Worm (Caenorhabditis elegans) whole organism, L2 larva: ENCODE measurements around the gene Y49E10.30.

Experiments used
- C34F6.9 ChIP-seq: fragments of 150-350 bp; optimal IDR thresholded peaks from 2 replicates; lab custom pipeline; 2014; ENCODE audit warnings: missing biosample characterization, missing genetic modification characterization
- F13H6.1 ChIP-seq: sonication (generic microtip); optimal IDR thresholded peaks from 2 replicates; lab custom pipeline; 2016; ENCODE audit warnings: missing genetic modification characterization, missing compliant biosample characterization
- R02D3.7 ChIP-seq: fragments of 150-350 bp; optimal IDR thresholded peaks from 2 replicates; lab custom pipeline; 2014; ENCODE audit warnings: missing biosample characterization, missing genetic modification characterization
- alr-1 ChIP-seq: fragments of 150-350 bp; optimal IDR thresholded peaks from 2 replicates; lab custom pipeline; 2014; ENCODE audit warnings: missing biosample characterization, missing genetic modification characterization
- aly-2 ChIP-seq: fragments of 150-350 bp; optimal IDR thresholded peaks from 2 replicates; lab custom pipeline; 2014; ENCODE audit warnings: missing biosample characterization, missing genetic modification characterization
- ama-1 ChIP-seq: fragments of 150-350 bp; optimal IDR thresholded peaks from 2 replicates; lab custom pipeline; 2018; ENCODE audit warnings: inconsistent platforms
- blmp-1 ChIP-seq: sonication (generic microtip); optimal IDR thresholded peaks from 2 replicates; lab custom pipeline; 2017; ENCODE audit warnings: missing genetic modification characterization, mild to moderate bottlenecking, missing compliant biosample characterization, antibody characterized with exemption, moderate library complexity; ENCODE audit not compliant: insufficient read depth
- ceh-16 ChIP-seq: fragments of 150-350 bp; optimal IDR thresholded peaks from 2 replicates; lab custom pipeline; 2014; ENCODE audit warnings: missing biosample characterization, missing genetic modification characterization
- ceh-82 ChIP-seq: fragments of 150-350 bp; optimal IDR thresholded peaks from 2 replicates; lab custom pipeline; 2014; ENCODE audit warnings: missing biosample characterization, missing genetic modification characterization
- crh-2 ChIP-seq: sonication (generic microtip); optimal IDR thresholded peaks from 2 replicates; lab custom pipeline; 2017; ENCODE audit warnings: missing biosample characterization, missing genetic modification characterization
- dmd-4 ChIP-seq: sonication (generic microtip); optimal IDR thresholded peaks from 2 replicates; lab custom pipeline; 2017; ENCODE audit warnings: missing biosample characterization, missing genetic modification characterization
- egl-27 ChIP-seq: sonication (generic microtip); optimal IDR thresholded peaks from 3 replicates; lab custom pipeline; 2017; ENCODE audit warnings: missing biosample characterization, missing genetic modification reagents, missing genetic modification characterization
- fos-1 ChIP-seq: fragments of 150-350 bp; optimal IDR thresholded peaks from 2 replicates; lab custom pipeline; 2014; ENCODE audit warnings: missing biosample characterization, missing genetic modification characterization
- gmeb-1 ChIP-seq: fragments of 150-350 bp; optimal IDR thresholded peaks from 2 replicates; lab custom pipeline; 2014; ENCODE audit warnings: missing biosample characterization, missing genetic modification characterization
- lin-11 ChIP-seq: fragments of 150-350 bp; sonication (generic microtip); optimal IDR thresholded peaks from 2 replicates; lab custom pipeline; 2014; ENCODE audit warnings: missing biosample characterization, missing genetic modification characterization, inconsistent platforms, mixed read lengths
- lin-13 ChIP-seq: fragments of 150-350 bp; optimal IDR thresholded peaks from 2 replicates; lab custom pipeline; 2014; ENCODE audit warnings: missing biosample characterization, missing genetic modification reagents, missing genetic modification characterization
- lin-39 ChIP-seq: fragments of 150-350 bp; optimal IDR thresholded peaks from 2 replicates; lab custom pipeline; 2014; ENCODE audit warnings: missing biosample characterization, missing genetic modification reagents, missing genetic modification characterization
- lsy-2 ChIP-seq, 2 experiments: fragments of 150-350 bp in 1 of 2; sonication (generic microtip) in 1 of 2; optimal IDR thresholded peaks; 2 replicates each; lab custom pipeline; 2014 to 2017; ENCODE audit warnings: missing biosample characterization in 2 of 2, missing genetic modification characterization in 2 of 2
- mab-5 ChIP-seq: fragments of 150-350 bp; optimal IDR thresholded peaks from 2 replicates; lab custom pipeline; 2014; ENCODE audit warnings: missing biosample characterization, missing genetic modification characterization
- mbf-1 ChIP-seq: sonication (generic microtip); optimal IDR thresholded peaks from 2 replicates; lab custom pipeline; 2017; ENCODE audit warnings: missing biosample characterization, missing genetic modification characterization
- mdl-1 ChIP-seq, 2 experiments: fragments of 150-350 bp in 1 of 2; sonication (generic microtip) in 1 of 2; optimal IDR thresholded peaks; 2 replicates each; lab custom pipeline; 2017; ENCODE audit warnings: missing biosample characterization in 2 of 2, missing genetic modification characterization in 2 of 2
- nhr-10 ChIP-seq: sonication (generic microtip); optimal IDR thresholded peaks from 2 replicates; lab custom pipeline; 2017; ENCODE audit warnings: missing biosample characterization, missing genetic modification characterization
- nhr-11 ChIP-seq: fragments of 150-350 bp; optimal IDR thresholded peaks from 2 replicates; lab custom pipeline; 2014; ENCODE audit warnings: missing biosample characterization, missing genetic modification characterization
- nhr-129 ChIP-seq: fragments of 150-350 bp; optimal IDR thresholded peaks from 2 replicates; lab custom pipeline; 2014; ENCODE audit warnings: missing biosample characterization, missing genetic modification characterization
- nhr-25 ChIP-seq: fragments of 150-350 bp; sonication (generic microtip); optimal IDR thresholded peaks from 3 replicates; lab custom pipeline; 2014; ENCODE audit warnings: missing biosample characterization, missing genetic modification characterization
- nhr-6 ChIP-seq: fragments of 150-350 bp; optimal IDR thresholded peaks from 2 replicates; lab custom pipeline; 2014; ENCODE audit warnings: missing biosample characterization, missing genetic modification characterization
- nhr-77 ChIP-seq: fragments of 150-350 bp; optimal IDR thresholded peaks from 2 replicates; lab custom pipeline; 2014; ENCODE audit warnings: missing biosample characterization, missing genetic modification characterization
- peb-1 ChIP-seq: fragments of 150-350 bp; optimal IDR thresholded peaks from 2 replicates; lab custom pipeline; 2014; ENCODE audit warnings: missing biosample characterization, missing genetic modification characterization
- sem-4 ChIP-seq: fragments of 150-350 bp; optimal IDR thresholded peaks from 2 replicates; lab custom pipeline; 2014; ENCODE audit warnings: missing biosample characterization, missing genetic modification reagents, missing genetic modification characterization
- skn-1 ChIP-seq: sonication (generic microtip); optimal IDR thresholded peaks from 2 replicates; lab custom pipeline; 2017; ENCODE audit warnings: missing biosample characterization, missing genetic modification characterization
- sma-3 ChIP-seq: sonication (generic microtip); optimal IDR thresholded peaks from 2 replicates; lab custom pipeline; 2016; ENCODE audit warnings: missing genetic modification reagents, missing genetic modification characterization, missing compliant biosample characterization
- sma-9 ChIP-seq, 2 experiments: fragments of 150-350 bp in 1 of 2; sonication (generic microtip) in 1 of 2; optimal IDR thresholded peaks; 2 replicates each; lab custom pipeline; 2014 to 2016; ENCODE audit warnings: missing genetic modification characterization in 2 of 2, mild to moderate bottlenecking in 1 of 2, missing biosample characterization in 1 of 2, missing compliant biosample characterization in 1 of 2, missing genetic modification reagents in 1 of 2, moderate library complexity in 1 of 2
- snpc-4 ChIP-seq: fragments of 150-350 bp; optimal IDR thresholded peaks from 2 replicates; lab custom pipeline; 2014; ENCODE audit warnings: missing biosample characterization, missing genetic modification characterization
- unc-39 ChIP-seq: fragments of 150-350 bp; optimal IDR thresholded peaks from 2 replicates; lab custom pipeline; 2014; ENCODE audit warnings: missing biosample characterization, missing genetic modification characterization
- unc-55 ChIP-seq: fragments of 150-350 bp; sonication (generic microtip); optimal IDR thresholded peaks from 3 replicates; lab custom pipeline; 2014; ENCODE audit warnings: missing biosample characterization, missing genetic modification reagents, missing genetic modification characterization
- zag-1 ChIP-seq: fragments of 150-350 bp; optimal IDR thresholded peaks from 2 replicates; lab custom pipeline; 2014; ENCODE audit warnings: missing biosample characterization, missing genetic modification characterization

The Y49E10.30 gene

DNA sequence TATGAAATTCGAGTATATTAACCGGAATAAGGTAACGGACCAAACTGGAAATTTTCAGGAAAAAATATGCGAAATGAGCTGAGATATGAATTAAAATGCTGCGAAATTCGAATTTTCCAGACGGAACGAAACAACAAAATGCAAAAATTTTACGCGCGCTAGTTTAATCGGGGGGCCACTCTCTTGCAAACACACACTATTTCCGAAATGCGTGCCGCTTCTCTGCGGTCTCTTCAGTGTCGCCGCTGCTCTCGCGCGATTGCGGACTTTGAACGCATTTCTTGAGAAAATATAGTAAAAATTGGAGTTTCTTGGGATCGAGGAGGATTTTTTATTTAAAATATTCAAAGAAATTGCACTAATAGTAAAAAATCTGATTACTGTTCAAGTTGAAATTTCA is 17.2 kb upstream of the Y49E10.30 start:
- no peak for TF ChIP-seq ama-1 (lab: Kevin White, UChicago)
- no peak for TF ChIP-seq blmp-1 (tag; lab: Kevin White, UChicago)
- TF ChIP-seq peb-1 (tag; lab: Kevin White, UChicago): no peak
- no peak for TF ChIP-seq mdl-1 (tag; optimal IDR thresholded peaks at IDR 0.05; lab: Kevin White, UChicago)
- no peak for TF ChIP-seq egl-27 (tag; lab: Kevin White, UChicago)
- no peak for TF ChIP-seq nhr-11 (tag; lab: Kevin White, UChicago)
- no peak for TF ChIP-seq alr-1 (tag; lab: Kevin White, UChicago)
- TF ChIP-seq mbf-1: peak; percentile 15
- no peak for TF ChIP-seq crh-2 (tag; lab: Kevin White, UChicago)
- no peak for TF ChIP-seq F13H6.1 (tag; lab: Kevin White, UChicago)
- TF ChIP-seq R02D3.7 (tag; lab: Kevin White, UChicago): no peak
- TF ChIP-seq lin-13 (GFP tag; lab: Kevin White, UChicago): no peak
- no peak for TF ChIP-seq nhr-77 (tag; lab: Kevin White, UChicago)
- no peak for TF ChIP-seq zag-1 (tag; lab: Kevin White, UChicago)
- TF ChIP-seq nhr-129 (tag; lab: Kevin White, UChicago): peak; percentile 2
- TF ChIP-seq snpc-4: no peak
- no peak for TF ChIP-seq unc-39 (tag; lab: Kevin White, UChicago)
- TF ChIP-seq ceh-82 (tag; lab: Kevin White, UChicago): no peak
- no peak for TF ChIP-seq sma-3
- TF ChIP-seq nhr-6 (tag; lab: Kevin White, UChicago): no peak
- no peak for TF ChIP-seq nhr-10 (tag; lab: Kevin White, UChicago)
- peak; percentile 68 for TF ChIP-seq unc-55 (GFP tag; lab: Kevin White, UChicago)
- no peak for TF ChIP-seq skn-1 (tag; lab: Kevin White, UChicago)
- TF ChIP-seq sma-9 (GFP tag; optimal IDR thresholded peaks at IDR 0.05; lab: Kevin White, UChicago): no peak
- TF ChIP-seq sma-9 (tag; optimal IDR thresholded peaks at IDR 0.05; lab: Kevin White, UChicago): no peak
- TF ChIP-seq gmeb-1 (tag; lab: Kevin White, UChicago): peak; percentile 3
- TF ChIP-seq lin-11 (tag; lab: Kevin White, UChicago): peak; percentile 75
- peak; percentile 56 for TF ChIP-seq sem-4 (tag; lab: Kevin White, UChicago)
- TF ChIP-seq dmd-4 (tag; lab: Kevin White, UChicago): no peak
- TF ChIP-seq C34F6.9: no peak
- no peak for TF ChIP-seq lin-39 (tag; lab: Kevin White, UChicago)
- TF ChIP-seq aly-2 (tag; lab: Kevin White, UChicago): no peak
- TF ChIP-seq ceh-16 (tag; lab: Kevin White, UChicago): no peak
- no peak for TF ChIP-seq lsy-2 (tag; optimal IDR thresholded peaks at IDR 0.05; lab: Kevin White, UChicago)

DNA sequence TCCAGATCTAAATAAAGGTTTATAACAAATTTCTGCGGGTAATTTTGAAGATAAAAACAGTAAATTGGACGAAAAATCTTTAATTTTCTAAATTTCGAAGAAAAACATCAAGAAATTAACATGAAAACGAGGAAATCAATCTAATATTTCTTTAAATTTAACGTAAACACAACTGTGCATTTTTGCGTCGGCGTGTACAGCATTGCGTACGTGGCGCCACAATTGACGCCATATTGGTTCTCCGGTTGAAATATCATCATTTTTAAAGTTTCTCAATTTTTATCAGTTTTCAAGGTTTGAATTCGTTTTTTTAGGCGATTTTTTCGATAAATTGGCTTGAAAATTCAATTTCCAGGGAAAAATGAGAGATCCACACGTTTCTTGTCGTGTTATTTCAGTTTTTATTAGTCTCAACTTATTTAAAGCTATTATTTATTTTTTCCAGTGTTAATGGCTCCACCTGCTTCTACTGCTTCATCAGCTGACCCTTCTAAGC is 16.6 kb upstream of the Y49E10.30 start, which contains the start of gene rpt-6:
Gene rpt-6 (plus strand): TSS at position 446 of the 496 bp plus-strand sequence.
- peak; percentile 81 for TF ChIP-seq skn-1 (tag; lab: Kevin White, UChicago)
- peak; percentile 22 for TF ChIP-seq crh-2 (tag; lab: Kevin White, UChicago)
- no peak for TF ChIP-seq zag-1 (tag; lab: Kevin White, UChicago)
- peak; percentile 75 for TF ChIP-seq lin-13 (GFP tag; lab: Kevin White, UChicago)
- TF ChIP-seq F13H6.1 (tag; lab: Kevin White, UChicago): peak; percentile 60
- peak; percentile 66 for TF ChIP-seq nhr-129 (tag; lab: Kevin White, UChicago)
- TF ChIP-seq ceh-82 (tag; lab: Kevin White, UChicago): no peak
- TF ChIP-seq lsy-2 (tag; optimal IDR thresholded peaks at IDR 0.05; lab: Kevin White, UChicago): peak; percentile 59 to 77
- TF ChIP-seq gmeb-1 (tag; lab: Kevin White, UChicago): peak; percentile 70
- TF ChIP-seq lin-39 (tag; lab: Kevin White, UChicago): no peak
- TF ChIP-seq snpc-4: peak; percentile 35
- TF ChIP-seq ama-1 (lab: Kevin White, UChicago): peak; percentile 49
- TF ChIP-seq mab-5 (tag; lab: Kevin White, UChicago): peak; percentile 54
- peak; percentile 17 for TF ChIP-seq nhr-6 (tag; lab: Kevin White, UChicago)
- peak; percentile 67 for TF ChIP-seq sma-9 (GFP tag; optimal IDR thresholded peaks at IDR 0.05; lab: Kevin White, UChicago)
- no peak for TF ChIP-seq sma-9 (tag; optimal IDR thresholded peaks at IDR 0.05; lab: Kevin White, UChicago)
- TF ChIP-seq C34F6.9: peak; percentile 51
- peak; percentile 75 for TF ChIP-seq unc-55 (GFP tag; lab: Kevin White, UChicago)
- TF ChIP-seq peb-1 (tag; lab: Kevin White, UChicago): no peak
- no peak for TF ChIP-seq fos-1 (tag; lab: Kevin White, UChicago)
- peak; percentile 8 for TF ChIP-seq nhr-25 (tag; lab: Kevin White, UChicago)
- TF ChIP-seq sma-3: peak; percentile 53
- TF ChIP-seq, all 48 proteins: peak for 16
